Worm (Caenorhabditis elegans): ENCODE results near the gene bath-36.
"Not testable (repeated sequence)": the region's sequence is repeated elsewhere in the genome, so short reads cannot be mapped to it uniquely, and the experiment has no call there.

ce11 chrV:15215175-15215574 is 27.5 kb downstream of the bath-36 start, which contains the start of gene sri-26:
- not testable (repeated sequence) for TF ChIP-seq F39B2.1 (GFP tag; IDR thresholded peaks at IDR 0.05); unc-130 (GFP tag; optimal IDR thresholded peaks at IDR 0.05); lin-26 (GFP tag; IDR thresholded peaks at IDR 0.05); madf-3 (GFP tag; IDR thresholded peaks at IDR 0.05); nhr-80 (tag; optimal IDR thresholded peaks at IDR 0.05); snpc-4 (GFP tag; optimal IDR thresholded peaks at IDR 0.05); snpc-4 (tag; optimal IDR thresholded peaks at IDR 0.05); attf-3 (GFP tag; conservative IDR thresholded peaks at IDR 0.05); efl-1 (GFP tag; optimal IDR thresholded peaks at IDR 0.05); dox-1 (GFP tag; IDR thresholded peaks at IDR 0.05); let-526 (GFP tag; IDR thresholded peaks at IDR 0.05); F33H1.4 (GFP tag; IDR thresholded peaks at IDR 0.05); cebp-2 (GFP tag; IDR thresholded peaks at IDR 0.05); F49E8.2 (tag; optimal IDR thresholded peaks at IDR 0.05; ENCODE audit: insufficient read depth); him-1 (tag; optimal IDR thresholded peaks at IDR 0.05)
